Worm (Caenorhabditis elegans) whole organism, early embryonic: ENCODE measurements around the gene nlp-3.

Experiments
- aly-1 ChIP-seq: sonication (generic microtip); optimal IDR thresholded peaks from 2 replicates; lab custom pipeline; 2016; ENCODE audit warnings: missing genetic modification characterization, missing compliant biosample characterization
- ama-1 ChIP-seq: fragments of 150-350 bp; optimal IDR thresholded peaks from 2 replicates; lab custom pipeline; 2014
- sea-1 ChIP-seq: fragments of 200-800 bp; sonication (Bioruptor generic); conservative IDR thresholded peaks from 2 replicates; pipeline ENCODE4 v1.3.6; 2022; ENCODE audit warnings: missing genetic modification characterization, missing compliant biosample characterization

ce11 chrX:13129949-13130348, 48.3 kb downstream of the nlp-3 start, which contains the start of gene spin-3:
- no peak for TF ChIP-seq sea-1 (GFP tag; lab: Robert Waterston, UW)
- TF ChIP-seq ama-1 (lab: Kevin White, UChicago) = no peak
- no peak for TF ChIP-seq aly-1 (tag; lab: Kevin White, UChicago)
